Worm (Caenorhabditis elegans): ENCODE measurements around the gene unc-4.

ce11 chrII:9859575-9859974 lies 40.6 kb downstream of the unc-4 start, which contains the start of gene chil-5:
- TF ChIP-seq ama-1 (optimal IDR thresholded peaks at IDR 0.05), result no peak
- TF ChIP-seq ceh-36 (tag; optimal IDR thresholded peaks at IDR 0.05), result no peak
- no peak for TF ChIP-seq hmbx-1 (tag; optimal IDR thresholded peaks at IDR 0.05)
- no peak for TF ChIP-seq tbx-37 (GFP tag; conservative IDR thresholded peaks at IDR 0.05)
- no peak for TF ChIP-seq hmg-4 (GFP tag; optimal IDR thresholded peaks at IDR 0.05)
- no peak for TF ChIP-seq hnd-1 (tag; optimal IDR thresholded peaks at IDR 0.05)
- no peak for TF ChIP-seq aly-1 (tag; optimal IDR thresholded peaks at IDR 0.05)
- no peak for TF ChIP-seq flt-1 (GFP tag; IDR thresholded peaks at IDR 0.05)
- TF ChIP-seq F13C5.2 (tag; optimal IDR thresholded peaks at IDR 0.05), result no peak
- no peak for TF ChIP-seq ceh-13 (GFP tag; optimal IDR thresholded peaks at IDR 0.05)

Measured in whole organism, early embryonic.